Fruit fly (Drosophila melanogaster) whole organism, pupa: ENCODE data around the gene geko.

Experiments
- CG10348 ChIP-seq: fragments of 200-800 bp; sonication (Bioruptor generic); IDR thresholded peaks from 2 replicates; pipeline ENCODE4 v1.3.6; 2022; ENCODE audit warnings: missing biosample characterization, missing genetic modification characterization
- CG12605 ChIP-seq: fragments of 200-800 bp; sonication (Bioruptor generic); IDR thresholded peaks from 2 replicates; pipeline ENCODE4 v1.3.6; 2022; ENCODE audit warnings: missing biosample characterization, missing genetic modification characterization
- CG13204 ChIP-seq: fragments of 200-800 bp; sonication (Bioruptor generic); optimal IDR thresholded peaks from 2 replicates; lab custom pipeline; 2018; ENCODE audit warnings: missing biosample characterization, mild to moderate bottlenecking, missing genetic modification characterization, moderate library complexity
- CG14655 ChIP-seq: fragments of 200-800 bp; sonication (Bioruptor generic); optimal IDR thresholded peaks from 3 replicates; lab custom pipeline; 2017; ENCODE audit warnings: mild to moderate bottlenecking, missing biosample characterization, missing genetic modification reagents, missing genetic modification characterization
- CG15710 ChIP-seq: fragments of 200-800 bp; sonication (Bioruptor generic); optimal IDR thresholded peaks from 2 replicates; lab custom pipeline; 2018; ENCODE audit warnings: missing biosample characterization, mild to moderate bottlenecking, missing genetic modification characterization, moderate library complexity
- CG17806 ChIP-seq: fragments of 200-800 bp; sonication (Bioruptor generic); optimal IDR thresholded peaks from 2 replicates; lab custom pipeline; 2018; ENCODE audit warnings: missing biosample characterization, mild to moderate bottlenecking, missing genetic modification characterization, moderate library complexity
- CG32121 ChIP-seq: fragments of 200-800 bp; sonication (Bioruptor generic); IDR thresholded peaks from 2 replicates; pipeline ENCODE4 v1.3.6; 2022; ENCODE audit warnings: missing biosample characterization, missing genetic modification characterization
- CG34367 ChIP-seq: fragments of 200-800 bp; sonication (Bioruptor generic); optimal IDR thresholded peaks from 2 replicates; lab custom pipeline; 2018; ENCODE audit warnings: missing biosample characterization, mild to moderate bottlenecking, missing genetic modification characterization
- CG4496 ChIP-seq: fragments of 200-800 bp; sonication (Bioruptor generic); IDR thresholded peaks from 3 replicates; pipeline ENCODE4 v1.3.6; 2022; ENCODE audit warnings: missing biosample characterization, missing genetic modification characterization
- CG8159 ChIP-seq: fragments of 200-800 bp; sonication (Bioruptor generic); optimal IDR thresholded peaks from 3 replicates; lab custom pipeline; 2018; ENCODE audit warnings: missing biosample characterization, mild to moderate bottlenecking, missing genetic modification characterization, moderate library complexity
- CG8301 ChIP-seq: fragments of 200-800 bp; sonication (Bioruptor generic); optimal IDR thresholded peaks from 2 replicates; lab custom pipeline; 2018; ENCODE audit warnings: missing biosample characterization, mild to moderate bottlenecking, missing genetic modification characterization
- CG9948 ChIP-seq: fragments of 200-800 bp; sonication (Bioruptor generic); optimal IDR thresholded peaks from 2 replicates; lab custom pipeline; 2018; ENCODE audit warnings: missing biosample characterization, mild to moderate bottlenecking, missing genetic modification characterization, moderate library complexity
- D1 ChIP-seq: fragments of 200-800 bp; sonication (Bioruptor generic); optimal IDR thresholded peaks from 2 replicates; lab custom pipeline; 2018; ENCODE audit warnings: missing biosample characterization, mild to moderate bottlenecking, missing genetic modification characterization, moderate library complexity
- EcR ChIP-seq: fragments of 200-800 bp; sonication (Bioruptor generic); optimal IDR thresholded peaks from 3 replicates; lab custom pipeline; 2019; ENCODE audit warnings: missing biosample characterization, missing genetic modification characterization, mild to moderate bottlenecking, moderate library complexity, missing genetic modification reagents
- Ets98B ChIP-seq: fragments of 200-800 bp; sonication (Bioruptor generic); IDR thresholded peaks from 2 replicates; pipeline ENCODE4 v1.3.6; 2022; ENCODE audit warnings: missing biosample characterization, missing genetic modification characterization
- Pif1A ChIP-seq: fragments of 200-800 bp; sonication (Bioruptor generic); optimal IDR thresholded peaks from 3 replicates; lab custom pipeline; 2016; ENCODE audit warnings: missing biosample characterization, missing genetic modification characterization
- Pif1B ChIP-seq: fragments of 200-800 bp; sonication (Bioruptor generic); optimal IDR thresholded peaks from 3 replicates; lab custom pipeline; 2016; ENCODE audit warnings: missing biosample characterization, missing genetic modification characterization
- Snoo ChIP-seq: fragments of 200-800 bp; sonication (Bioruptor generic); optimal IDR thresholded peaks from 3 replicates; lab custom pipeline; 2017; ENCODE audit warnings: missing biosample characterization, mild to moderate bottlenecking, missing genetic modification characterization, inconsistent platforms
- fd96Ca ChIP-seq: fragments of 200-800 bp; sonication (Bioruptor generic); IDR thresholded peaks from 3 replicates; pipeline ENCODE4 v1.3.6; 2022; ENCODE audit warnings: missing biosample characterization, missing genetic modification characterization
- gl ChIP-seq: fragments of 200-800 bp; sonication (Bioruptor generic); optimal IDR thresholded peaks from 2 replicates; lab custom pipeline; 2018; ENCODE audit warnings: missing biosample characterization, mild to moderate bottlenecking, missing genetic modification characterization
- rn ChIP-seq: fragments of 200-800 bp; sonication (Bioruptor generic); IDR thresholded peaks from 2 replicates; pipeline ENCODE4 v1.3.6; 2022; ENCODE audit warnings: missing biosample characterization, missing genetic modification characterization

geko gene

dm6 chr3L:18102161-18102565 is 37.0 kb upstream of the geko start:
- TF ChIP-seq Snoo (tag; lab: Kevin White, UChicago) (peak; percentile 7), rn (no peak), D1 (no peak)

dm6 chr3L:18105343-18106020 is 33.7 kb upstream of the geko start:
- TF ChIP-seq EcR (GFP tag; lab: Kevin White, UChicago) (peak; percentile 48), CG8159 (no peak), CG12605 (GFP tag; lab: Robert Waterston, UW) (0 out of 2 replicates have a peak, but pooled peaks have one; percentile 15), CG9948 (tag; lab: Kevin White, UChicago) (no peak), D1 (no peak), CG34367 (no peak), CG15710 (no peak), CG8301 (tag; lab: Kevin White, UChicago) (no peak), Pif1A (GFP tag; lab: Kevin White, UChicago) (no peak), CG10348 (no peak), Ets98B (GFP tag; lab: Robert Waterston, UW) (peak; percentile 28; the same call in 1 of the 2 replicates), gl (tag; lab: Kevin White, UChicago) (no peak), CG32121 (GFP tag; lab: Robert Waterston, UW) (no peak), CG17806 (no peak), Snoo (tag; lab: Kevin White, UChicago) (no peak)

dm6 chr3L:18106021-18106944 is 32.9 kb upstream of the geko start, which contains the start of the genes CG13698 and mRpS26:
Gene CG13698, minus strand, starts transcription at chr3L:18106149.
Gene mRpS26, plus strand, starts transcription at chr3L:18106579.
- TF ChIP-seq rn (no peak), CG32121 (GFP tag; lab: Robert Waterston, UW) (peak; percentile 46), CG15710 (peak; percentile 74), fd96Ca (GFP tag; lab: Robert Waterston, UW) (peak; percentile 55; the same call in 1 of the 3 replicates), Ets98B (GFP tag; lab: Robert Waterston, UW) (peak; percentile 56), CG10348 (no peak), CG14655 (no peak), CG4496 (GFP tag; lab: Robert Waterston, UW) (peak; percentile 62; the same call in 2 of the 3 replicates), Pif1A (GFP tag; lab: Kevin White, UChicago) (no peak), Snoo (tag; lab: Kevin White, UChicago) (peak; percentile 61), CG9948 (tag; lab: Kevin White, UChicago) (peak; percentile 51), CG8159 (peak; percentile 71), CG8301 (tag; lab: Kevin White, UChicago) (peak; percentile 45), CG34367 (peak; percentile 47), Pif1B (peak; percentile 45), D1 (peak; percentile 23), CG13204 (GFP tag; lab: Kevin White, UChicago) (no peak), CG12605 (GFP tag; lab: Robert Waterston, UW) (0 out of 2 replicates have a peak, but pooled peaks have one; percentile 11), CG17806 (peak; percentile 54), gl (tag; lab: Kevin White, UChicago) (no peak), EcR (GFP tag; lab: Kevin White, UChicago) (no peak)

dm6 chr3L:18109459-18109863 is 29.7 kb upstream of the geko start, which contains the start of the genes Polr3D and mus304:
Gene Polr3D, minus strand, starts transcription at chr3L:18109574.
Gene mus304, plus strand, starts transcription at chr3L:18109814.
- TF ChIP-seq CG34367 (no peak), CG15710 (peak; percentile 14), rn (0 out of 2 replicates have a peak, but pooled peaks have one; percentile 12), CG32121 (GFP tag; lab: Robert Waterston, UW) (0 out of 2 replicates have a peak, but pooled peaks have one; percentile 29), CG8159 (peak; percentile 20)

dm6 chr3L:18112669-18113068 is 26.5 kb upstream of the geko start, which contains the start of the genes CG32195 and CG7341:
Gene CG32195, plus strand, starts transcription at chr3L:18112959.
Gene CG7341, plus strand, starts transcription at chr3L:18112959.
- TF ChIP-seq Pif1B (no peak), rn (no peak), CG34367 (no peak)

dm6 chr3L:18114038-18114926 is 24.9 kb upstream of the geko start:
- TF ChIP-seq Pif1B = peak; percentile 36
- peak; percentile 63 for TF ChIP-seq CG9948 (tag; lab: Kevin White, UChicago)
- TF ChIP-seq rn = no peak
- peak; percentile 50 for TF ChIP-seq CG8301 (tag; lab: Kevin White, UChicago)
- peak; percentile 71 for TF ChIP-seq CG17806
- TF ChIP-seq CG34367 = peak; percentile 35
- TF ChIP-seq CG8159 = peak; percentile 73
- TF ChIP-seq EcR (GFP tag; lab: Kevin White, UChicago) = no peak
- peak; percentile 27; the same call in 1 of the 2 replicates for TF ChIP-seq Ets98B (GFP tag; lab: Robert Waterston, UW)
- peak; percentile 71 for TF ChIP-seq CG15710
- TF ChIP-seq gl (tag; lab: Kevin White, UChicago) = no peak
- no peak; the same call in 1 of the 3 replicates for TF ChIP-seq CG4496 (GFP tag; lab: Robert Waterston, UW)
- no peak for TF ChIP-seq CG14655
- peak; percentile 71 for TF ChIP-seq D1
- TF ChIP-seq CG32121 (GFP tag; lab: Robert Waterston, UW) = peak; percentile 33; the same call in 1 of the 2 replicates
- no peak for TF ChIP-seq CG13204 (GFP tag; lab: Kevin White, UChicago)
- TF ChIP-seq Snoo (tag; lab: Kevin White, UChicago) = no peak
- no peak for TF ChIP-seq fd96Ca (GFP tag; lab: Robert Waterston, UW)
- no peak for TF ChIP-seq CG12605 (GFP tag; lab: Robert Waterston, UW)
- no peak for TF ChIP-seq CG10348
- no peak for TF ChIP-seq Pif1A (GFP tag; lab: Kevin White, UChicago)
